Fruit fly (Drosophila melanogaster) whole organism, pupa: ENCODE data around the gene CG4230.

Experiments used
- CG10348 ChIP-seq: fragments of 200-800 bp; sonication (Bioruptor generic); IDR thresholded peaks from 2 replicates; pipeline ENCODE4 v1.3.6; 2022; ENCODE audit warnings: missing biosample characterization, missing genetic modification characterization
- CG12605 ChIP-seq: fragments of 200-800 bp; sonication (Bioruptor generic); IDR thresholded peaks from 2 replicates; pipeline ENCODE4 v1.3.6; 2022; ENCODE audit warnings: missing biosample characterization, missing genetic modification characterization
- CG13204 ChIP-seq: fragments of 200-800 bp; sonication (Bioruptor generic); optimal IDR thresholded peaks from 2 replicates; lab custom pipeline; 2018; ENCODE audit warnings: missing biosample characterization, mild to moderate bottlenecking, missing genetic modification characterization, moderate library complexity
- CG14655 ChIP-seq: fragments of 200-800 bp; sonication (Bioruptor generic); optimal IDR thresholded peaks from 3 replicates; lab custom pipeline; 2017; ENCODE audit warnings: mild to moderate bottlenecking, missing biosample characterization, missing genetic modification reagents, missing genetic modification characterization
- CG15710 ChIP-seq: fragments of 200-800 bp; sonication (Bioruptor generic); optimal IDR thresholded peaks from 2 replicates; lab custom pipeline; 2018; ENCODE audit warnings: missing biosample characterization, mild to moderate bottlenecking, missing genetic modification characterization, moderate library complexity
- CG17806 ChIP-seq: fragments of 200-800 bp; sonication (Bioruptor generic); optimal IDR thresholded peaks from 2 replicates; lab custom pipeline; 2018; ENCODE audit warnings: missing biosample characterization, mild to moderate bottlenecking, missing genetic modification characterization, moderate library complexity
- CG32121 ChIP-seq: fragments of 200-800 bp; sonication (Bioruptor generic); IDR thresholded peaks from 2 replicates; pipeline ENCODE4 v1.3.6; 2022; ENCODE audit warnings: missing biosample characterization, missing genetic modification characterization
- CG34367 ChIP-seq: fragments of 200-800 bp; sonication (Bioruptor generic); optimal IDR thresholded peaks from 2 replicates; lab custom pipeline; 2018; ENCODE audit warnings: missing biosample characterization, mild to moderate bottlenecking, missing genetic modification characterization
- CG4496 ChIP-seq: fragments of 200-800 bp; sonication (Bioruptor generic); IDR thresholded peaks from 3 replicates; pipeline ENCODE4 v1.3.6; 2022; ENCODE audit warnings: missing biosample characterization, missing genetic modification characterization
- CG8159 ChIP-seq: fragments of 200-800 bp; sonication (Bioruptor generic); optimal IDR thresholded peaks from 3 replicates; lab custom pipeline; 2018; ENCODE audit warnings: missing biosample characterization, mild to moderate bottlenecking, missing genetic modification characterization, moderate library complexity
- CG8301 ChIP-seq: fragments of 200-800 bp; sonication (Bioruptor generic); optimal IDR thresholded peaks from 2 replicates; lab custom pipeline; 2018; ENCODE audit warnings: missing biosample characterization, mild to moderate bottlenecking, missing genetic modification characterization
- CG9948 ChIP-seq: fragments of 200-800 bp; sonication (Bioruptor generic); optimal IDR thresholded peaks from 2 replicates; lab custom pipeline; 2018; ENCODE audit warnings: missing biosample characterization, mild to moderate bottlenecking, missing genetic modification characterization, moderate library complexity
- D1 ChIP-seq: fragments of 200-800 bp; sonication (Bioruptor generic); optimal IDR thresholded peaks from 2 replicates; lab custom pipeline; 2018; ENCODE audit warnings: missing biosample characterization, mild to moderate bottlenecking, missing genetic modification characterization, moderate library complexity
- EcR ChIP-seq: fragments of 200-800 bp; sonication (Bioruptor generic); optimal IDR thresholded peaks from 3 replicates; lab custom pipeline; 2019; ENCODE audit warnings: missing biosample characterization, missing genetic modification characterization, mild to moderate bottlenecking, moderate library complexity, missing genetic modification reagents
- Ets98B ChIP-seq: fragments of 200-800 bp; sonication (Bioruptor generic); IDR thresholded peaks from 2 replicates; pipeline ENCODE4 v1.3.6; 2022; ENCODE audit warnings: missing biosample characterization, missing genetic modification characterization
- Pif1A ChIP-seq: fragments of 200-800 bp; sonication (Bioruptor generic); optimal IDR thresholded peaks from 3 replicates; lab custom pipeline; 2016; ENCODE audit warnings: missing biosample characterization, missing genetic modification characterization
- Pif1B ChIP-seq: fragments of 200-800 bp; sonication (Bioruptor generic); optimal IDR thresholded peaks from 3 replicates; lab custom pipeline; 2016; ENCODE audit warnings: missing biosample characterization, missing genetic modification characterization
- Snoo ChIP-seq: fragments of 200-800 bp; sonication (Bioruptor generic); optimal IDR thresholded peaks from 3 replicates; lab custom pipeline; 2017; ENCODE audit warnings: missing biosample characterization, mild to moderate bottlenecking, missing genetic modification characterization, inconsistent platforms
- fd96Ca ChIP-seq: fragments of 200-800 bp; sonication (Bioruptor generic); IDR thresholded peaks from 3 replicates; pipeline ENCODE4 v1.3.6; 2022; ENCODE audit warnings: missing biosample characterization, missing genetic modification characterization
- gl ChIP-seq: fragments of 200-800 bp; sonication (Bioruptor generic); optimal IDR thresholded peaks from 2 replicates; lab custom pipeline; 2018; ENCODE audit warnings: missing biosample characterization, mild to moderate bottlenecking, missing genetic modification characterization
- rn ChIP-seq: fragments of 200-800 bp; sonication (Bioruptor generic); IDR thresholded peaks from 2 replicates; pipeline ENCODE4 v1.3.6; 2022; ENCODE audit warnings: missing biosample characterization, missing genetic modification characterization

The CG4230 gene

DNA sequence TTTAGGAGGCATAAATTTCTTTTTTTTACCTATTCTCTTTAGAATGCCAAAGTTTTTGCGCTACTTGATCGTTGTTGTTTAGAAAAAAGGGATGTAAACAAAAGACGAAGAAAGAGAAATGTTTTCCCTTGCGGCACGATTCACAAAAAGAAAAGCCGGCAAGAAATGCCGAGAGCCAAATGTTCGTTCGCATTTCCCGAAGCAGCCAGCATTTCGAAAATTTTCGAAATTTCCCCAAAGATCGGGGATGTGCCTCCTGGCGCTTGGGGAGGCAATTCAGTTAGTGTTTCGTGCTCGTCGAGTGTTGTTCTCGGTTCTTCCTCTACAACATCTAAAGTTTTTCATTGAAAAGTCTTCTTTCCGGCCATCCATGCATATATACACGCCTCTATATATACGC lies 4.5 kb downstream of the CG4230 start, which contains the start of gene Msp300:
TSS of gene Msp300 (plus strand) at position 301 of the 400 bp plus-strand sequence.
- TF ChIP-seq CG15710 (no peak), CG17806 (no peak), D1 (tag; lab: Kevin White, UChicago) (no peak), fd96Ca (no peak), CG8301 (tag; lab: Kevin White, UChicago) (no peak), Snoo (tag; lab: Kevin White, UChicago) (no peak), CG10348 (GFP tag; lab: Robert Waterston, UW) (no peak), CG13204 (GFP tag; lab: Kevin White, UChicago) (no peak), rn (GFP tag; lab: Robert Waterston, UW) (no peak), CG14655 (GFP tag; lab: Kevin White, UChicago) (no peak), CG9948 (tag; lab: Kevin White, UChicago) (no peak), CG32121 (GFP tag; lab: Robert Waterston, UW) (no peak), CG4496 (GFP tag; lab: Robert Waterston, UW) (no peak), EcR (GFP tag; lab: Kevin White, UChicago) (no peak), Ets98B (GFP tag; lab: Robert Waterston, UW) (no peak), Pif1B (GFP tag; lab: Kevin White, UChicago) (no peak), CG8159 (no peak)
- TF ChIP-seq, all 21 proteins: peak for 0

DNA sequence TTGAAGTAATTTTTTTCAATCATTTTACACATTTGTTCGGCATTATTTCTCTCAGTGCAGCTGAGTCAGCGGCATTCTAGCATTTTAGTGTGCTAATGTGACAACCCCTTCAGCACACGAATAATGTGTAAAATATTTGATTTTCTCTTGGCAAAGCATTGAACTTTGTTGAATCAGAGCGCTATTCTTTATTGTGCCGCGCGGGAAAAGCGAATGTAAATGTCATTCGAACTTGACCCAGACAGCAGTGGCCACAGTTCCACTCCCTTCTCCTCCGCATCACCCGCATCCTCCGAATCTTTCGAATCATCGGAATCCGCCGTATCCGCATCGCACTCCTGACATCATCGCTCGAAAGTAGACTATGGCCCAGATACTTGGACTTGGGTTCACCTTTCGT lies 7.7 kb downstream of the CG4230 start:
- peak; percentile 57 for TF ChIP-seq CG32121 (GFP tag; lab: Robert Waterston, UW)
- no peak for TF ChIP-seq CG10348 (GFP tag; lab: Robert Waterston, UW)
- TF ChIP-seq CG14655 (GFP tag; lab: Kevin White, UChicago) = no peak

DNA sequence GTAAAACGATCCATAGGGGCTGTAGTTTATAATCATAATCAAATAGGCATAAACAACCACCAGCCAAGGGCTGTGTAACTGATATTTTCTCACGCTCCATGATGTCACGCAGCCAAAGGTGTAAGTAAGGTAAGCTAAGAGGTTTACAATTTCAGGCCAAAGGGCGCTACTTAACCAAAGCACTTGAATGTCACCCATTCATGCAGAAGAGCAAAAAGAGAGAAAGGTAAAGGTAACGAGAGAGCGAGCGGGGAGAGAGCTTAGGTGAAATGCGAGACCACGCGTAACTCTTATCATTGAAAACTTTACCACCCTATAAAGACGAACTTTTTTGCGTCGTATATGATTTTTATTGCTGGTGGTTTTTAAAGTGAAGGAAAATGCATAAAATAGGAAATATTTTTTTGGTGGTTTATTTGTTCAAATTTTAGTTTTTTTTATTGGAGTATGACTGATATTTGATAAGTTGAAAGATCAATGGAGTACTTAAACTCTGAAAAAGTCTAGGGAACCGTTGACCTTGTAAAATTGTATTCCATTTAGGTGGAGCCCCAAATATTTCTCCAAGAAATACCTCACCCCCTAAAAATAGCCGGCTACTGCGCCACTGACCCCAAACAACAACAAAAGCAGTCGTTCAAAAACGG lies 11.7 kb downstream of the CG4230 start:
- TF ChIP-seq EcR (GFP tag; lab: Kevin White, UChicago) = no peak
- peak; percentile 93 for TF ChIP-seq Ets98B (GFP tag; lab: Robert Waterston, UW)
- peak; percentile 92 for TF ChIP-seq CG15710
- peak; percentile 91 for TF ChIP-seq CG10348 (GFP tag; lab: Robert Waterston, UW)
- peak; percentile 97 for TF ChIP-seq Snoo (tag; lab: Kevin White, UChicago)
- peak; percentile 61 for TF ChIP-seq D1 (tag; lab: Kevin White, UChicago)
- peak; percentile 97 for TF ChIP-seq Pif1A (GFP tag; lab: Kevin White, UChicago)
- peak; percentile 53 for TF ChIP-seq gl (tag; lab: Kevin White, UChicago)
- TF ChIP-seq CG8159 = peak; percentile 90
- no peak for TF ChIP-seq CG13204 (GFP tag; lab: Kevin White, UChicago)
- TF ChIP-seq CG8301 (tag; lab: Kevin White, UChicago) = peak; percentile 84
- TF ChIP-seq CG9948 (tag; lab: Kevin White, UChicago) = peak; percentile 88
- peak; percentile 95 for TF ChIP-seq fd96Ca
- TF ChIP-seq CG12605 = peak; percentile 74
- TF ChIP-seq CG32121 (GFP tag; lab: Robert Waterston, UW) = peak; percentile 94
- peak; percentile 82 for TF ChIP-seq CG34367 (tag; lab: Kevin White, UChicago)
- peak; percentile 73 for TF ChIP-seq CG17806
- peak; percentile 88 for TF ChIP-seq CG14655 (GFP tag; lab: Kevin White, UChicago)
- TF ChIP-seq Pif1B (GFP tag; lab: Kevin White, UChicago) = peak; percentile 82
- TF ChIP-seq CG4496 (GFP tag; lab: Robert Waterston, UW) = peak; percentile 94
- TF ChIP-seq rn (GFP tag; lab: Robert Waterston, UW) = peak; percentile 83
- TF ChIP-seq, all 21 proteins: peak for 19

DNA sequence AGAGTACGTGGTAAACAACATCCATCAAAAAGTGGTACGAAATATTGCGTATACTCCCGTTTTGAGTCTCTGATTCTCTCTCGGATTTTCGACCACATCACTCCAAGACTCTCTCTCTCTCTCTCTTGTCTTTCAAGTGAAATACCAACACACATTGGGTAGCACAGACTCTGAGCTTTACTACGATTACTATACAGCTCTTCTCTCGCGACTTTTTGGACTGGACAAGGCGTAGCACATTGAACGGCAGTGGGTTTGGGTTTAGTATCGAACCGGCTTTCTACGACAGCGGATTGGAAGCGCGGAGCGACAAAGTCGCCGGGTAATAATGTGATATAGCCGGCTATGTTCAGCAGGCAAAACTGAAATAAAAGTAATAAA lies 12.2 kb downstream of the CG4230 start:
- TF ChIP-seq Snoo (tag; lab: Kevin White, UChicago) (no peak), EcR (GFP tag; lab: Kevin White, UChicago) (peak; percentile 73), Pif1B (GFP tag; lab: Kevin White, UChicago) (peak; percentile 5)
- TF ChIP-seq, all 21 proteins: peak for 2

DNA sequence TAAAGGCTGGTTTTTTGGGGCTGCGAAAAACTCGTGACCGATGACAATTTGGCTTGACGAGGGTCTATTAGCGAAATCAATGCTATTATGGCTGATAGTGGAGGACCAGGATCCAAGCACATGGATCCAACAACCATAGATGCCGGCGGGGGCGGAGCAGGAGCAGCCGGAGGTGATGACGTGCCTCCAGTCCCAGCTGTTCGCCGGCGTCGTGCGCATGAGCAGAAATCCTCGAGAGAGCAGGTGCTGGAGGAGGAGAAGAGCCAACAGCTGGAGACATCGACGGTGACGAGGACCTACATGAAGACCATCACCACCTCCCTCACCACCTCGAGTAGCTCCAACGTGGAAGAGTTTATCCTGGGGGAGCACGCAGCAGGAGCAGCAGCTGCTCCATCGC lies 13.0 kb downstream of the CG4230 start:
- TF ChIP-seq gl (tag; lab: Kevin White, UChicago) = no peak
- no peak for TF ChIP-seq CG34367 (tag; lab: Kevin White, UChicago)
- TF ChIP-seq Snoo (tag; lab: Kevin White, UChicago) = no peak
- no peak for TF ChIP-seq Pif1B (GFP tag; lab: Kevin White, UChicago)
- TF ChIP-seq CG32121 (GFP tag; lab: Robert Waterston, UW) = no peak
- no peak for TF ChIP-seq EcR (GFP tag; lab: Kevin White, UChicago)
- no peak for TF ChIP-seq CG13204 (GFP tag; lab: Kevin White, UChicago)
- TF ChIP-seq CG17806 = no peak
- TF ChIP-seq CG8301 (tag; lab: Kevin White, UChicago) = no peak
- no peak for TF ChIP-seq Pif1A (GFP tag; lab: Kevin White, UChicago)
- no peak for TF ChIP-seq CG4496 (GFP tag; lab: Robert Waterston, UW)
- no peak for TF ChIP-seq CG12605
- TF ChIP-seq fd96Ca = no peak
- no peak for TF ChIP-seq CG14655 (GFP tag; lab: Kevin White, UChicago)
- TF ChIP-seq rn (GFP tag; lab: Robert Waterston, UW) = no peak
- TF ChIP-seq CG15710 = no peak
